Fruit fly (Drosophila melanogaster) whole organism, embryonic: ENCODE measurements around the gene CG14667.

Experiments used
- CG33213 ChIP-seq: fragments of 200-800 bp; sonication (Bioruptor generic); optimal IDR thresholded peaks from 3 replicates; lab custom pipeline; 2016; ENCODE audit warnings: missing biosample characterization, missing genetic modification characterization
- D19B ChIP-seq: fragments of 200-800 bp; sonication (Bioruptor generic); optimal IDR thresholded peaks from 2 replicates; lab custom pipeline; 2017; ENCODE audit warnings: missing biosample characterization, mild to moderate bottlenecking, missing genetic modification characterization
- Doc3 ChIP-seq: fragments of 200-800 bp; sonication (Bioruptor generic); IDR thresholded peaks from 3 replicates; pipeline ENCODE4 v1.3.6; 2022; ENCODE audit warnings: missing biosample characterization, missing genetic modification characterization; ENCODE audit not compliant: partially characterized antibody
- H2.0 ChIP-seq: fragments of 200-800 bp; sonication (Bioruptor generic); IDR thresholded peaks from 2 replicates; pipeline ENCODE4 v1.3.6; 2022; ENCODE audit warnings: missing biosample characterization, missing genetic modification characterization
- Rx ChIP-seq: fragments of 200-800 bp; sonication (Bioruptor generic); IDR thresholded peaks from 2 replicates; pipeline ENCODE4 v1.3.6; 2022; ENCODE audit warnings: missing biosample characterization, missing genetic modification characterization
- emc ChIP-seq: fragments of 200-800 bp; sonication (Bioruptor generic); optimal IDR thresholded peaks from 2 replicates; lab custom pipeline; 2016; ENCODE audit warnings: missing biosample characterization, missing genetic modification characterization
- gfzf ChIP-seq: fragments of 200-800 bp; sonication (Bioruptor generic); optimal IDR thresholded peaks from 2 replicates; lab custom pipeline; 2016; ENCODE audit warnings: missing biosample characterization, mild to moderate bottlenecking, missing genetic modification characterization, moderate library complexity
- run ChIP-seq: fragments of 200-800 bp; sonication (Bioruptor generic); optimal IDR thresholded peaks from 3 replicates; lab custom pipeline; 2018; ENCODE audit warnings: missing biosample characterization, mild to moderate bottlenecking, missing genetic modification characterization

- no peak for TF ChIP-seq Rx
- TF ChIP-seq Doc3 (GFP tag; lab: Robert Waterston, UW) = no peak
- no peak for TF ChIP-seq H2.0 (GFP tag; lab: Robert Waterston, UW)
- TF ChIP-seq run (tag; lab: Kevin White, UChicago) = no peak
- TF ChIP-seq emc (GFP tag; lab: Kevin White, UChicago) = no peak
- no peak for TF ChIP-seq D19B (GFP tag; lab: Kevin White, UChicago)
- no peak for TF ChIP-seq gfzf (GFP tag; lab: Kevin White, UChicago)
- no peak for TF ChIP-seq CG33213 (GFP tag; lab: Kevin White, UChicago)
Measured at dm6 chr3R:5327911-5328310, 46.9 kb upstream of the CG14667 start.
